Worm (Caenorhabditis elegans) whole organism, young adult: Measurements from ENCODE around the gene alg-2.

Experiments
- C06A6.2 ChIP-seq: fragments of 200-800 bp; sonication (Bioruptor generic); conservative IDR thresholded peaks from 2 replicates; pipeline ENCODE4 v1.3.6; 2022; ENCODE audit warnings: missing genetic modification characterization, missing compliant biosample characterization
- K11D2.4 ChIP-seq: fragments of 200-800 bp; sonication (Bioruptor generic); IDR thresholded peaks from 2 replicates; pipeline ENCODE4 v1.3.6; 2022; ENCODE audit warnings: missing genetic modification reagents, missing genetic modification characterization, missing compliant biosample characterization

DNA sequence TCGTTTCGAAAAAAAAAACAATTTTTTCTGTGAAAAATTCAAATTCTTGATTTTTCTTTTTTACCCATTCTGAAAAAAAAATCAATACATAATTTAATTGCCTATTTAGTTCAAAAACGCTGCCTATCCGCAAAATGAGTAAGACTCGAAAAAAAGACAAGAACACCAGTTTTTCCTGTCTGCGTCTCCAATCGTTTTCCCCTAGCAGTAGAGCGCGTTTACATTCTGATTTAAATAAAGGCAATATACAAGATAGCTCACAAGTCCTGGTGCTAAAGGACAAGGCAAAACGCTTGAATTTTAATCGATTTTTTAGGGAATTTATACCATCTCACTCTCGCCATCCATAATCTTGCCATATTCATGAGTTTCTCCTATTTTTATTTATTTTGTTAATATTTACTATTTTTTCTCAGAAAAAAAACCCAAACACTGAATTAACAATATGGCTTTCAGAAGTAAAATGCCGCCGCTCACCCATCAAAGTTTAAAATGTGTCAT is 40.3 kb downstream of the alg-2 start, which contains the start of gene fbxc-33:
- no peak for TF ChIP-seq C06A6.2
- TF ChIP-seq K11D2.4 (GFP tag; lab: Robert Waterston, UW) = no peak
